Worm (Caenorhabditis elegans) whole organism, L1 larva: ENCODE data around the gene C08B11.9.

Experiments used
- C16A3.4 ChIP-seq: fragments of 150-350 bp; optimal IDR thresholded peaks from 2 replicates; lab custom pipeline; 2014; ENCODE audit warnings: missing biosample characterization, missing genetic modification characterization
- F16B12.6 ChIP-seq: fragments of 150-350 bp; optimal IDR thresholded peaks from 2 replicates; lab custom pipeline; 2014; ENCODE audit warnings: missing biosample characterization, missing genetic modification characterization
- alr-1 ChIP-seq: fragments of 200-800 bp; sonication (Bioruptor generic); optimal IDR thresholded peaks from 2 replicates; lab custom pipeline; 2018; ENCODE audit warnings: borderline replicate concordance, mild to moderate bottlenecking, missing genetic modification characterization, missing compliant biosample characterization
- blmp-1 ChIP-seq: fragments of 150-350 bp; optimal IDR thresholded peaks from 2 replicates; lab custom pipeline; 2014; ENCODE audit warnings: missing biosample characterization, missing genetic modification characterization
- ceh-63 ChIP-seq: fragments of 200-800 bp; sonication (Bioruptor generic); optimal IDR thresholded peaks from 2 replicates; lab custom pipeline; 2018; ENCODE audit warnings: mild to moderate bottlenecking, missing genetic modification characterization, missing compliant biosample characterization
- ceh-88 ChIP-seq: fragments of 200-800 bp; sonication (Bioruptor generic); IDR thresholded peaks from 2 replicates; pipeline ENCODE4 v1.3.6; 2022; ENCODE audit warnings: missing genetic modification characterization, missing compliant biosample characterization
- ceh-90 ChIP-seq: sonication (generic microtip); optimal IDR thresholded peaks from 2 replicates; lab custom pipeline; 2016; ENCODE audit warnings: missing genetic modification characterization, missing compliant biosample characterization
- ces-1 ChIP-seq: fragments of 150-350 bp; optimal IDR thresholded peaks from 2 replicates; lab custom pipeline; 2014; ENCODE audit warnings: missing biosample characterization, missing genetic modification reagents, missing genetic modification characterization
- efl-1 ChIP-seq, 4 experiments: fragments of 150-350 bp; optimal IDR thresholded peaks in 3 of 4; peaks in 1 of 4; 1 replicate in 1 of 4; 2 replicates in 3 of 4; lab custom pipeline; 2014; ENCODE audit warnings: missing biosample characterization in 2 of 4, missing genetic modification characterization in 2 of 4, missing genetic modification reagents in 2 of 4
- efl-3 ChIP-seq: fragments of 200-800 bp; sonication (Bioruptor generic); optimal IDR thresholded peaks from 2 replicates; lab custom pipeline; 2018; ENCODE audit warnings: mild to moderate bottlenecking, missing genetic modification characterization, missing compliant biosample characterization
- egl-27 ChIP-seq, 2 experiments: fragments of 150-350 bp in 1 of 2; sonication (generic microtip); optimal IDR thresholded peaks; 3 replicates each; lab custom pipeline; 2017 to 2018; ENCODE audit warnings: missing biosample characterization in 2 of 2, missing genetic modification characterization in 2 of 2, missing genetic modification reagents in 2 of 2
- elt-2 ChIP-seq: sonication (generic microtip); optimal IDR thresholded peaks from 2 replicates; lab custom pipeline; 2016; ENCODE audit warnings: missing genetic modification characterization, mild to moderate bottlenecking, inconsistent platforms, missing compliant biosample characterization, missing genetic modification reagents
- elt-3 ChIP-seq, 6 experiments: fragments of 150-350 bp in 1 of 6; sonication (generic microtip); optimal IDR thresholded peaks; 2 replicates each; lab custom pipeline; 2017 to 2018; ENCODE audit warnings: missing biosample characterization in 6 of 6, missing genetic modification characterization in 6 of 6, inconsistent platforms in 1 of 6
- fkh-4 ChIP-seq: sonication (generic microtip); optimal IDR thresholded peaks from 2 replicates; lab custom pipeline; 2016; ENCODE audit warnings: missing compliant biosample characterization, missing genetic modification characterization, borderline replicate concordance
- fkh-8 ChIP-seq: sonication (generic microtip); optimal IDR thresholded peaks from 2 replicates; lab custom pipeline; 2016; ENCODE audit warnings: mild to moderate bottlenecking, missing genetic modification characterization, missing compliant biosample characterization
- fos-1 ChIP-seq: fragments of 150-350 bp; optimal IDR thresholded peaks from 2 replicates; lab custom pipeline; 2014; ENCODE audit warnings: missing biosample characterization, missing genetic modification characterization
- grh-1 ChIP-seq: fragments of 200-800 bp; sonication (Bioruptor generic); IDR thresholded peaks from 2 replicates; pipeline ENCODE4 v1.3.6; 2022; ENCODE audit warnings: missing genetic modification reagents, missing genetic modification characterization, missing compliant biosample characterization
- hlh-17 ChIP-seq: fragments of 200-800 bp; sonication (Bioruptor generic); optimal IDR thresholded peaks from 2 replicates; lab custom pipeline; 2018; ENCODE audit warnings: missing genetic modification characterization, mild to moderate bottlenecking, missing compliant biosample characterization, moderate library complexity, borderline replicate concordance
- hlh-4 ChIP-seq: sonication (generic microtip); optimal IDR thresholded peaks from 2 replicates; lab custom pipeline; 2016; ENCODE audit warnings: mild to moderate bottlenecking, missing genetic modification characterization, missing compliant biosample characterization
- irx-1 ChIP-seq: sonication (generic microtip); optimal IDR thresholded peaks from 2 replicates; lab custom pipeline; 2016; ENCODE audit warnings: missing genetic modification characterization, missing compliant biosample characterization
- lin-14 ChIP-seq: fragments of 200-800 bp; sonication (Bioruptor generic); optimal IDR thresholded peaks from 2 replicates; lab custom pipeline; 2018; ENCODE audit warnings: mild to moderate bottlenecking, missing genetic modification characterization, moderate library complexity, missing compliant biosample characterization
- lir-3 ChIP-seq: sonication (generic microtip); optimal IDR thresholded peaks from 2 replicates; lab custom pipeline; 2016; ENCODE audit warnings: mild to moderate bottlenecking, missing genetic modification characterization, moderate library complexity, missing compliant biosample characterization; ENCODE audit not compliant: poor library complexity
- lsy-2 ChIP-seq, 2 experiments: fragments of 150-350 bp; optimal IDR thresholded peaks; 2 replicates each; lab custom pipeline; 2014; ENCODE audit warnings: missing biosample characterization in 2 of 2, missing genetic modification characterization in 2 of 2
- mep-1 ChIP-seq: fragments of 150-350 bp; optimal IDR thresholded peaks from 2 replicates; lab custom pipeline; 2014; ENCODE audit warnings: missing biosample characterization, missing genetic modification characterization
- nhr-11 ChIP-seq: fragments of 150-350 bp; optimal IDR thresholded peaks from 2 replicates; lab custom pipeline; 2014; ENCODE audit warnings: missing biosample characterization, missing genetic modification characterization
- nhr-20 ChIP-seq: sonication (generic microtip); optimal IDR thresholded peaks from 2 replicates; lab custom pipeline; 2016; ENCODE audit warnings: mild to moderate bottlenecking, missing genetic modification characterization, missing compliant biosample characterization
- nhr-237 ChIP-seq: fragments of 150-350 bp; optimal IDR thresholded peaks from 2 replicates; lab custom pipeline; 2014; ENCODE audit warnings: missing biosample characterization, missing genetic modification characterization
- nhr-28 ChIP-seq: fragments of 150-350 bp; optimal IDR thresholded peaks from 2 replicates; lab custom pipeline; 2014; ENCODE audit warnings: missing biosample characterization, missing genetic modification characterization
- nhr-71 ChIP-seq: sonication (generic microtip); optimal IDR thresholded peaks from 2 replicates; lab custom pipeline; 2016; ENCODE audit warnings: mild to moderate bottlenecking, missing genetic modification characterization, moderate library complexity, missing compliant biosample characterization
- nhr-85 ChIP-seq: sonication (generic microtip); peaks from one replicate; lab custom pipeline; 2016; ENCODE audit warnings: missing genetic modification characterization, inconsistent platforms, missing compliant biosample characterization
- pax-3 ChIP-seq: fragments of 200-800 bp; sonication (Bioruptor generic); optimal IDR thresholded peaks from 2 replicates; lab custom pipeline; 2018; ENCODE audit warnings: mild to moderate bottlenecking, missing genetic modification characterization, moderate library complexity, missing compliant biosample characterization
- rnt-1 ChIP-seq: sonication (generic microtip); optimal IDR thresholded peaks from 2 replicates; lab custom pipeline; 2016; ENCODE audit warnings: mild to moderate bottlenecking, missing genetic modification characterization, moderate library complexity, missing compliant biosample characterization
- snu-23 ChIP-seq: sonication (generic microtip); optimal IDR thresholded peaks from 2 replicates; lab custom pipeline; 2016; ENCODE audit warnings: missing genetic modification characterization, missing compliant biosample characterization
- sup-37 ChIP-seq: fragments of 200-800 bp; sonication (Bioruptor generic); optimal IDR thresholded peaks from 2 replicates; lab custom pipeline; 2018; ENCODE audit warnings: mild to moderate bottlenecking, missing genetic modification characterization, missing compliant biosample characterization
- swsn-7 ChIP-seq: sonication (generic microtip); optimal IDR thresholded peaks from 2 replicates; lab custom pipeline; 2016; ENCODE audit warnings: missing genetic modification characterization, missing compliant biosample characterization
- tbx-2 ChIP-seq: sonication (generic microtip); optimal IDR thresholded peaks from 2 replicates; lab custom pipeline; 2016; ENCODE audit warnings: missing genetic modification characterization, missing compliant biosample characterization
- tlp-1 ChIP-seq: fragments of 150-350 bp; optimal IDR thresholded peaks from 2 replicates; lab custom pipeline; 2014; ENCODE audit warnings: missing biosample characterization, missing genetic modification characterization
- vab-15 ChIP-seq: sonication (generic microtip); optimal IDR thresholded peaks from 2 replicates; lab custom pipeline; 2017; ENCODE audit warnings: missing genotype, mild to moderate bottlenecking, missing genetic modification characterization, missing compliant biosample characterization
- xbp-1 ChIP-seq: sonication (generic microtip); optimal IDR thresholded peaks from 2 replicates; lab custom pipeline; 2016; ENCODE audit warnings: missing genetic modification characterization, missing compliant biosample characterization
- zag-1 ChIP-seq: fragments of 150-350 bp; optimal IDR thresholded peaks from 2 replicates; lab custom pipeline; 2014; ENCODE audit warnings: missing biosample characterization, missing genetic modification characterization
- ztf-11 ChIP-seq, 2 experiments: sonication (generic microtip); optimal IDR thresholded peaks; 2 replicates each; lab custom pipeline; 2016 to 2017; ENCODE audit warnings: missing genetic modification characterization in 2 of 2, missing biosample characterization in 1 of 2, missing compliant biosample characterization in 1 of 2

Gene C08B11.9

DNA sequence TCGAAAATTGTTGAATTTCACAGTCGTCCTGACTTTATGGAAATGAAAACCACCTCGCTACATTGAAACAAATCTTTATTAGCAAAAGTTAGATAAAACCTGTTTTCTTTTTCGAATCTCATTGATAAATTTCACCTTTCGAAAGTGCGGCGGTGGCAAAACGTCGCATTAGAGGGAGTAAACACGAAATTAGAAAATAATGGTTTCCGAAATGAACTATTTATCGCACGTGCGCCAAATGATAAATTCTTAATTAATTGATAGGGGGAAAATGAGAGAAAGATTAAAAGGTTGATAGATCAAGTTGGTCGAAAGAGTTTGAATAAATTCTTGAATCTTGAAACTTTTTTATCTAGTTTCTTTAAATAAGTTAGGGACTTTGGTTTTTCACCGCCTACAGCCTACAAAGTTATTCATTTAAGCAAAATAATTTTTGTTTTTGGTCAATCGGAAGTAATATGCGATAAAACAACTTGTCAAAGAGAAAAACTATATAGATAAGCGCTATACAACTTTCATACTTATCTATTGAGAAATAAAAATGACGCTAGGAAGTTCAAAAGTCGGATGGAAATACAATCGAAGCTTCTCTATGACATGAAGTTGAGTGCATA is 33.1 kb upstream of the C08B11.9 start:
- TF ChIP-seq nhr-71 (tag; lab: Kevin White, UChicago) (peak; percentile 37), irx-1 (tag; lab: Kevin White, UChicago) (no peak), efl-1 (optimal IDR thresholded peaks at IDR 0.05; lab: Kevin White, UChicago) (no peak), efl-1 (GFP tag; optimal IDR thresholded peaks at IDR 0.05 in 1 of 2; lab: Kevin White, UChicago) (no peak), grh-1 (GFP tag; lab: Robert Waterston, UW) (0 out of 2 replicates have a peak, but pooled peaks have one; percentile 18), swsn-7 (tag; lab: Kevin White, UChicago) (no peak), nhr-85 (tag; lab: Kevin White, UChicago) (peak; percentile 86), rnt-1 (tag; lab: Kevin White, UChicago) (no peak), lin-14 (GFP tag; lab: Kevin White, UChicago) (peak; percentile 46), F16B12.6 (tag; lab: Kevin White, UChicago) (no peak), alr-1 (tag; lab: Kevin White, UChicago) (no peak), sup-37 (GFP tag; lab: Kevin White, UChicago) (no peak), blmp-1 (tag; lab: Kevin White, UChicago) (peak; percentile 92), egl-27 (tag; optimal IDR thresholded peaks at IDR 0.05; lab: Kevin White, UChicago) (no peak), tbx-2 (tag; lab: Kevin White, UChicago) (peak; percentile 13), fos-1 (tag; lab: Kevin White, UChicago) (no peak), elt-2 (tag; lab: Kevin White, UChicago) (peak; percentile 66), ceh-90 (tag; lab: Kevin White, UChicago) (no peak), nhr-11 (tag; lab: Kevin White, UChicago) (no peak), ceh-88 (GFP tag; lab: Robert Waterston, UW) (no peak), nhr-20 (tag; lab: Kevin White, UChicago) (peak; percentile 37), elt-3 (tag; optimal IDR thresholded peaks at IDR 0.05; lab: Kevin White, UChicago) (peak in 5 of 6 experiments; percentile 18 to 66 (median 33)), snu-23 (GFP tag; lab: Kevin White, UChicago) (peak; percentile 3), C16A3.4 (tag; lab: Kevin White, UChicago) (no peak), xbp-1 (tag; lab: Kevin White, UChicago) (no peak), vab-15 (tag; lab: Kevin White, UChicago) (no peak), ceh-63 (GFP tag; lab: Kevin White, UChicago) (no peak), ces-1 (GFP tag; lab: Kevin White, UChicago) (no peak), hlh-17 (GFP tag; lab: Kevin White, UChicago) (no peak)

DNA sequence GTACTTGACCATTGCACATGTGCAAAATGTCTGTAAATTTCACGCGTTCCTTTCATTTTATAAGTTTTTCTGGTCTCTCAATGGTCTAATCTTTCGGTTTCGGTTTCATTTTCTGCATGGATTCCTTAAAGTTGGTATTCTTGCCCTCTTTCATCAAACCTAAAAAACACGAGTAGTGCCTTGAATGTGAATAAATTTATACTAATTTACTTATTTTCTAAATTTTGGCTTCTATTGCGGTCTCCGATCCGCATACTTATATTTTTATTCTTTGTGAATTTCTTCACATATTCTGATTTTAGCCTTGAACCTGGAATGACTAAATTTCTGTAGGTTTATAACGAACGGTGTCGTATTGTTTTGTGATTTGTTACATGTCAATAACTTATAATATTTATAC is 28.0 kb upstream of the C08B11.9 start, which contains the start of gene pdha-1:
Gene pdha-1, plus strand, starts transcription at position 301 of the 400 bp plus-strand sequence.
- TF ChIP-seq swsn-7 (tag; lab: Kevin White, UChicago) (no peak), nhr-85 (tag; lab: Kevin White, UChicago) (no peak), fkh-8 (no peak), ceh-90 (tag; lab: Kevin White, UChicago) (no peak), nhr-237 (tag; lab: Kevin White, UChicago) (no peak), blmp-1 (tag; lab: Kevin White, UChicago) (no peak), mep-1 (tag; lab: Kevin White, UChicago) (no peak), zag-1 (no peak), tlp-1 (no peak), hlh-4 (tag; lab: Kevin White, UChicago) (no peak), nhr-28 (tag; lab: Kevin White, UChicago) (no peak), ztf-11 (tag; optimal IDR thresholded peaks at IDR 0.05; lab: Kevin White, UChicago) (no peak), fkh-4 (no peak), rnt-1 (tag; lab: Kevin White, UChicago) (no peak), lsy-2 (tag; optimal IDR thresholded peaks at IDR 0.05; lab: Kevin White, UChicago) (no peak), pax-3 (no peak), efl-3 (no peak), lir-3 (tag; lab: Kevin White, UChicago) (no peak), nhr-20 (tag; lab: Kevin White, UChicago) (no peak)
